Worm (Caenorhabditis elegans) whole organism, L1 larva: ENCODE data around the gene dgk-4.

Experiments used
- C16A3.4 ChIP-seq: fragments of 150-350 bp; optimal IDR thresholded peaks from 2 replicates; lab custom pipeline; 2014; ENCODE audit warnings: missing biosample characterization, missing genetic modification characterization
- F16B12.6 ChIP-seq: fragments of 150-350 bp; optimal IDR thresholded peaks from 2 replicates; lab custom pipeline; 2014; ENCODE audit warnings: missing biosample characterization, missing genetic modification characterization
- alr-1 ChIP-seq: fragments of 200-800 bp; sonication (Bioruptor generic); optimal IDR thresholded peaks from 2 replicates; lab custom pipeline; 2018; ENCODE audit warnings: borderline replicate concordance, mild to moderate bottlenecking, missing genetic modification characterization, missing compliant biosample characterization
- aly-2 ChIP-seq: fragments of 150-350 bp; optimal IDR thresholded peaks from 2 replicates; lab custom pipeline; 2014; ENCODE audit warnings: missing biosample characterization, missing genetic modification characterization
- ama-1 ChIP-seq: fragments of 150-350 bp; optimal IDR thresholded peaks from 2 replicates; lab custom pipeline; 2014
- efl-1 ChIP-seq, 4 experiments: fragments of 150-350 bp; optimal IDR thresholded peaks in 3 of 4; peaks in 1 of 4; 1 replicate in 1 of 4; 2 replicates in 3 of 4; lab custom pipeline; 2014; ENCODE audit warnings: missing biosample characterization in 2 of 4, missing genetic modification characterization in 2 of 4, missing genetic modification reagents in 2 of 4
- efl-3 ChIP-seq: fragments of 200-800 bp; sonication (Bioruptor generic); optimal IDR thresholded peaks from 2 replicates; lab custom pipeline; 2018; ENCODE audit warnings: mild to moderate bottlenecking, missing genetic modification characterization, missing compliant biosample characterization
- egl-13 ChIP-seq: sonication (generic microtip); optimal IDR thresholded peaks from 2 replicates; lab custom pipeline; 2016; ENCODE audit warnings: missing genotype, missing genetic modification reagents, missing genetic modification characterization, missing compliant biosample characterization
- elt-2 ChIP-seq: sonication (generic microtip); optimal IDR thresholded peaks from 2 replicates; lab custom pipeline; 2016; ENCODE audit warnings: missing genetic modification characterization, mild to moderate bottlenecking, inconsistent platforms, missing compliant biosample characterization, missing genetic modification reagents
- ets-5 ChIP-seq: fragments of 200-800 bp; sonication (Bioruptor generic); IDR thresholded peaks from 2 replicates; pipeline ENCODE4 v1.3.6; 2022; ENCODE audit warnings: missing genetic modification characterization, missing compliant biosample characterization
- fkh-4 ChIP-seq: sonication (generic microtip); optimal IDR thresholded peaks from 2 replicates; lab custom pipeline; 2016; ENCODE audit warnings: missing compliant biosample characterization, missing genetic modification characterization, borderline replicate concordance
- grh-1 ChIP-seq: fragments of 200-800 bp; sonication (Bioruptor generic); IDR thresholded peaks from 2 replicates; pipeline ENCODE4 v1.3.6; 2022; ENCODE audit warnings: missing genetic modification reagents, missing genetic modification characterization, missing compliant biosample characterization
- isw-1 ChIP-seq: fragments of 200-800 bp; sonication (Bioruptor generic); IDR thresholded peaks from 2 replicates; pipeline ENCODE4 v1.3.6; 2022; ENCODE audit warnings: missing genetic modification characterization, missing compliant biosample characterization
- lin-14 ChIP-seq: fragments of 200-800 bp; sonication (Bioruptor generic); optimal IDR thresholded peaks from 2 replicates; lab custom pipeline; 2018; ENCODE audit warnings: mild to moderate bottlenecking, missing genetic modification characterization, moderate library complexity, missing compliant biosample characterization
- lin-15B ChIP-seq: fragments of 150-350 bp; sonication (generic microtip); optimal IDR thresholded peaks from 3 replicates; lab custom pipeline; 2014; ENCODE audit warnings: missing biosample characterization, missing genetic modification characterization
- lin-35 ChIP-seq, 2 experiments: fragments of 150-350 bp; optimal IDR thresholded peaks; 2 replicates each; lab custom pipeline; 2014; ENCODE audit warnings: missing biosample characterization in 2 of 2, missing genetic modification characterization in 2 of 2, missing genetic modification reagents in 2 of 2
- lin-39 ChIP-seq: fragments of 150-350 bp; optimal IDR thresholded peaks from 2 replicates; lab custom pipeline; 2014; ENCODE audit warnings: missing biosample characterization, missing genetic modification reagents, missing genetic modification characterization
- lsy-2 ChIP-seq, 2 experiments: fragments of 150-350 bp; optimal IDR thresholded peaks; 2 replicates each; lab custom pipeline; 2014; ENCODE audit warnings: missing biosample characterization in 2 of 2, missing genetic modification characterization in 2 of 2
- mef-2 ChIP-seq: fragments of 150-350 bp; optimal IDR thresholded peaks from 2 replicates; lab custom pipeline; 2014; ENCODE audit warnings: missing biosample characterization, missing genetic modification characterization
- mep-1 ChIP-seq: fragments of 150-350 bp; optimal IDR thresholded peaks from 2 replicates; lab custom pipeline; 2014; ENCODE audit warnings: missing biosample characterization, missing genetic modification characterization
- nhr-11 ChIP-seq: fragments of 150-350 bp; optimal IDR thresholded peaks from 2 replicates; lab custom pipeline; 2014; ENCODE audit warnings: missing biosample characterization, missing genetic modification characterization
- nhr-19 ChIP-seq: fragments of 200-800 bp; sonication (Bioruptor generic); conservative IDR thresholded peaks from 2 replicates; pipeline ENCODE4 v1.3.6; 2022; ENCODE audit warnings: missing genetic modification characterization, missing compliant biosample characterization
- nhr-20 ChIP-seq: sonication (generic microtip); optimal IDR thresholded peaks from 2 replicates; lab custom pipeline; 2016; ENCODE audit warnings: mild to moderate bottlenecking, missing genetic modification characterization, missing compliant biosample characterization
- nhr-47 ChIP-seq: sonication (generic microtip); optimal IDR thresholded peaks from 2 replicates; lab custom pipeline; 2016; ENCODE audit warnings: mild to moderate bottlenecking, missing genetic modification characterization, moderate library complexity, missing compliant biosample characterization
- nhr-71 ChIP-seq: sonication (generic microtip); optimal IDR thresholded peaks from 2 replicates; lab custom pipeline; 2016; ENCODE audit warnings: mild to moderate bottlenecking, missing genetic modification characterization, moderate library complexity, missing compliant biosample characterization
- nhr-76 ChIP-seq: sonication (generic microtip); optimal IDR thresholded peaks from 2 replicates; lab custom pipeline; 2017; ENCODE audit warnings: missing biosample characterization, missing genetic modification characterization
- nhr-85 ChIP-seq: sonication (generic microtip); peaks from one replicate; lab custom pipeline; 2016; ENCODE audit warnings: missing genetic modification characterization, inconsistent platforms, missing compliant biosample characterization
- nhr-90 ChIP-seq: sonication (generic microtip); optimal IDR thresholded peaks from 2 replicates; lab custom pipeline; 2016; ENCODE audit warnings: mild to moderate bottlenecking, missing genetic modification characterization, missing compliant biosample characterization; ENCODE audit not compliant: poor library complexity
- rnt-1 ChIP-seq: sonication (generic microtip); optimal IDR thresholded peaks from 2 replicates; lab custom pipeline; 2016; ENCODE audit warnings: mild to moderate bottlenecking, missing genetic modification characterization, moderate library complexity, missing compliant biosample characterization
- skn-1 ChIP-seq: fragments of 150-350 bp; optimal IDR thresholded peaks from 2 replicates; lab custom pipeline; 2014; ENCODE audit warnings: missing biosample characterization, missing genetic modification characterization
- snpc-4 ChIP-seq: fragments of 150-350 bp; optimal IDR thresholded peaks from 2 replicates; lab custom pipeline; 2014; ENCODE audit warnings: missing biosample characterization, missing genetic modification characterization
- snu-23 ChIP-seq: sonication (generic microtip); optimal IDR thresholded peaks from 2 replicates; lab custom pipeline; 2016; ENCODE audit warnings: missing genetic modification characterization, missing compliant biosample characterization
- sptf-1 ChIP-seq: fragments of 150-350 bp; optimal IDR thresholded peaks from 2 replicates; lab custom pipeline; 2014; ENCODE audit warnings: missing biosample characterization, missing genetic modification characterization
- swsn-7 ChIP-seq: sonication (generic microtip); optimal IDR thresholded peaks from 2 replicates; lab custom pipeline; 2016; ENCODE audit warnings: missing genetic modification characterization, missing compliant biosample characterization
- tbx-2 ChIP-seq: sonication (generic microtip); optimal IDR thresholded peaks from 2 replicates; lab custom pipeline; 2016; ENCODE audit warnings: missing genetic modification characterization, missing compliant biosample characterization
- unc-130 ChIP-seq: fragments of 150-350 bp; optimal IDR thresholded peaks from 2 replicates; lab custom pipeline; 2017; ENCODE audit warnings: missing biosample characterization, missing genetic modification characterization, inconsistent platforms
- unc-30 ChIP-seq: sonication (generic microtip); optimal IDR thresholded peaks from 2 replicates; lab custom pipeline; 2017; ENCODE audit warnings: missing biosample characterization, missing genetic modification characterization
- unc-62 ChIP-seq: fragments of 150-350 bp; optimal IDR thresholded peaks from 2 replicates; lab custom pipeline; 2014; ENCODE audit warnings: missing biosample characterization, missing genetic modification reagents, missing genetic modification characterization
- unc-86 ChIP-seq: sonication (generic microtip); optimal IDR thresholded peaks from 2 replicates; lab custom pipeline; 2016; ENCODE audit warnings: missing genetic modification characterization, missing compliant biosample characterization
- unc-98 ChIP-seq: fragments of 200-800 bp; sonication (Bioruptor generic); IDR thresholded peaks from 2 replicates; pipeline ENCODE4 v1.3.6; 2022; ENCODE audit warnings: missing genetic modification characterization, missing compliant biosample characterization
- vab-15 ChIP-seq: sonication (generic microtip); optimal IDR thresholded peaks from 2 replicates; lab custom pipeline; 2017; ENCODE audit warnings: missing genotype, mild to moderate bottlenecking, missing genetic modification characterization, missing compliant biosample characterization
- zip-4 ChIP-seq: fragments of 200-800 bp; sonication (Bioruptor generic); optimal IDR thresholded peaks from 2 replicates; lab custom pipeline; 2018; ENCODE audit warnings: mild to moderate bottlenecking, missing genetic modification characterization, moderate library complexity, missing compliant biosample characterization

The dgk-4 gene

DNA sequence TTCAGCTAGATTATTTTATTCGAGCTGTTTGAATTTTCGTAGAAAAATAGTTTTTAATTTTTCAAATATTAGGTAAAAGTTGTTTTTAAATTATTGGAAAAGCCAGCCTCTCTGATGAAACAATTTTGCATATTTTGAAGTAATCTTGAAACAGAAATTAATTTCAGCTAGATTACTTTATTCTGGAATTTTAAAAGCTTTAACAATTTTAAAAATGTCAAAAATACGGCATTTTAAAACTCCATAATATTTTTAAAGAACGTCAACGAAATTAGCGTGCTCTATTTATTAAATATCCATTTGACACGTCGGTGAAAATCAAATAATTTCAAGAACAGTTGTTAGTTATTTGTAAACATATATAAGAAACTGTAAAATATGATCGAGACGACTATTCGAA lies 28.3 kb upstream of the dgk-4 start, which contains the start of gene Y59H11AR.10:
Gene Y59H11AR.10 (plus strand): TSS at position 301 of the 400 bp plus-strand sequence.
- no peak for TF ChIP-seq efl-1 (optimal IDR thresholded peaks at IDR 0.05; lab: Kevin White, UChicago)
- peak in 1 of 2 experiments; percentile 57 for TF ChIP-seq efl-1 (GFP tag; optimal IDR thresholded peaks at IDR 0.05 in 1 of 2; lab: Kevin White, UChicago)
- TF ChIP-seq F16B12.6 (tag; lab: Kevin White, UChicago) = no peak

DNA sequence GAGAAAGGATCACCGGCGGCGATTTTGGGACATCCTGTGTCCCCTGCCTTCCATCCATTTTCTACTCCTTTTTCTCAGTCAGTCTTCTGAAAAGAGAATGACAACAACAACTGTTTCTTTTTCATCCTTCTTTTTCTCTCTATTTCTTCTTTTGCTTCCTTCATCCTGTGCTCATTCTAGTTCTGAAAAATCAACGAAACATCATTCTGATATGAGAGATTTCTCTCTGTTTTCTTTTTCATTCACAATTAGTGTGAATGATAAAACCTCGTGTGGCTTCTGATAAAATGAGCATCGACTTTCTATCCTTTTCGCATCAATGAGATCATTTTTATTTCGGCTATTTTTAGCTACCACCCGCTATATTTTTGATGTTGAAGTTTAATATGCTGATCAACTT lies 25.9 kb upstream of the dgk-4 start:
- TF ChIP-seq swsn-7 = peak; percentile 4
- peak; percentile 50 for TF ChIP-seq nhr-20 (tag; lab: Kevin White, UChicago)
- no peak for TF ChIP-seq egl-13 (tag; lab: Kevin White, UChicago)
- TF ChIP-seq unc-62 (GFP tag; lab: Kevin White, UChicago) = no peak
- peak; percentile 79 for TF ChIP-seq lin-14 (GFP tag; lab: Kevin White, UChicago)
- peak; percentile 59 to 71 for TF ChIP-seq lsy-2 (tag; optimal IDR thresholded peaks at IDR 0.05; lab: Kevin White, UChicago)
- TF ChIP-seq nhr-47 (tag; lab: Kevin White, UChicago) = peak; percentile 26
- TF ChIP-seq nhr-71 (tag; lab: Kevin White, UChicago) = peak; percentile 89
- TF ChIP-seq unc-86 (tag; lab: Kevin White, UChicago) = no peak
- peak; percentile 66 for TF ChIP-seq nhr-19 (GFP tag; lab: Robert Waterston, UW)
- no peak for TF ChIP-seq nhr-76
- peak in 1 of 2 experiments; percentile 20 for TF ChIP-seq efl-1 (optimal IDR thresholded peaks at IDR 0.05; lab: Kevin White, UChicago)
- no peak for TF ChIP-seq efl-1 (GFP tag; optimal IDR thresholded peaks at IDR 0.05 in 1 of 2; lab: Kevin White, UChicago)
- TF ChIP-seq zip-4 (GFP tag; lab: Kevin White, UChicago) = no peak
- TF ChIP-seq snu-23 (GFP tag; lab: Kevin White, UChicago) = peak; percentile 57
- peak; percentile 20 for TF ChIP-seq tbx-2 (tag; lab: Kevin White, UChicago)
- TF ChIP-seq C16A3.4 = no peak
- TF ChIP-seq lin-39 (tag; lab: Kevin White, UChicago) = peak; percentile 44
- peak; percentile 80 for TF ChIP-seq mef-2
- peak; percentile 43 for TF ChIP-seq rnt-1 (tag; lab: Kevin White, UChicago)
- TF ChIP-seq nhr-11 (tag; lab: Kevin White, UChicago) = peak; percentile 45
- TF ChIP-seq unc-98 = 0 out of 2 replicates have a peak, but pooled peaks have one; percentile 10

DNA sequence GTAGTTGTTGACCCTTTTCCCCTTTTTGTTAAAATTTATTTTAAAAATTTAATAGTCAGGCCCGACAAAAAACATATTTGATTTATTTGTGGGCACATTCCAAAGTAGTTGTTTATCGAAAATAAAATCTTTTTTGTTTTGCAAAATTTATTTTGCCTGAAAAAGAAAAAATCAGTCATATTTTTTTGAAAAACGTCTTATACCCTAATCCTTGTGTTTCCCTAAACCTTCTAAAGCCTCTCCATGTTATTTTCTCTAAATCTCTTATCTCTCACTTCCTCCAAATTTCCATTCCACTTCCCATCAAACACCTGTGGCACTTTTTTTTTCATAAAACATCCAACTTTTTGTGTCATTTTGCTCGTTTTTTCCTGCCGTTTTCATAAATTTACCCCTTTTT lies 22.9 kb upstream of the dgk-4 start:
- no peak for TF ChIP-seq efl-3 (GFP tag; lab: Kevin White, UChicago)
- no peak for TF ChIP-seq nhr-47 (tag; lab: Kevin White, UChicago)
- no peak for TF ChIP-seq vab-15 (tag; lab: Kevin White, UChicago)
- no peak for TF ChIP-seq elt-2 (tag; lab: Kevin White, UChicago)
- TF ChIP-seq ets-5 (GFP tag; lab: Robert Waterston, UW) = no peak
- no peak for TF ChIP-seq swsn-7
- no peak for TF ChIP-seq lin-14 (GFP tag; lab: Kevin White, UChicago)
- no peak for TF ChIP-seq fkh-4 (tag; lab: Kevin White, UChicago)
- TF ChIP-seq nhr-76 = no peak
- TF ChIP-seq unc-98 = no peak
- no peak for TF ChIP-seq aly-2 (tag; lab: Kevin White, UChicago)
- no peak for TF ChIP-seq snu-23 (GFP tag; lab: Kevin White, UChicago)
- no peak for TF ChIP-seq nhr-85 (tag; lab: Kevin White, UChicago)
- TF ChIP-seq mep-1 (tag; lab: Kevin White, UChicago) = no peak
- TF ChIP-seq lin-35 (GFP tag; optimal IDR thresholded peaks at IDR 0.05; lab: Kevin White, UChicago) = no peak
- no peak for TF ChIP-seq unc-86 (tag; lab: Kevin White, UChicago)
- TF ChIP-seq F16B12.6 (tag; lab: Kevin White, UChicago) = no peak
- no peak for TF ChIP-seq alr-1 (tag; lab: Kevin White, UChicago)
- no peak for TF ChIP-seq sptf-1
- TF ChIP-seq snpc-4 (tag; lab: Kevin White, UChicago) = no peak

DNA sequence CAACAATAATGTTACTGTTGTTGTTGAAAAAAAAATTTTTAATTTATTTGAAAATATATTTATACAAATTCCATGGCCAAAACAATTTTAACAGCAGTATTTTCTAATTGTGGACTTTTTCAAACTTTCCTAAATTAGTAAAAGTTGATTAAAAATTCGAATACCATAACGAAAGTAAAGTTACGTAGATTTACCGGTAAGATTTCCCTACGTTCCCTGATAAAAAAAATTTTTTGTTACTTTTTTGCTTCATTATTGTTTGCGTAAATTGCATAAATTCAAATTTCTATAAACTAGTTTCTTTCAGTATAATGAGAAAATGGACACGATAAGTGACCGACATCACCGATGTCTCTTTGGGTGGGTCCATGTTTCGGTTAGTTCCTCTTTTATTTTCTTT lies 22.2 kb upstream of the dgk-4 start, which contains the start of gene F42A9.6:
Gene F42A9.6 (plus strand): TSS at position 301 of the 400 bp plus-strand sequence.
- TF ChIP-seq lin-15B (tag; lab: Kevin White, UChicago) (no peak), unc-130 (tag; lab: Kevin White, UChicago) (no peak), unc-62 (GFP tag; lab: Kevin White, UChicago) (no peak), skn-1 (tag; lab: Kevin White, UChicago) (no peak), tbx-2 (tag; lab: Kevin White, UChicago) (no peak), nhr-85 (tag; lab: Kevin White, UChicago) (no peak), nhr-47 (tag; lab: Kevin White, UChicago) (no peak), aly-2 (tag; lab: Kevin White, UChicago) (no peak), grh-1 (GFP tag; lab: Robert Waterston, UW) (no peak), unc-30 (tag; lab: Kevin White, UChicago) (no peak), lsy-2 (tag; optimal IDR thresholded peaks at IDR 0.05; lab: Kevin White, UChicago) (no peak), nhr-76 (no peak), nhr-90 (tag; lab: Kevin White, UChicago) (no peak), elt-2 (tag; lab: Kevin White, UChicago) (no peak), ama-1 (no peak), isw-1 (GFP tag; lab: Robert Waterston, UW) (no peak)
